Worm (Caenorhabditis elegans) whole organism, midembryonic: ENCODE data around the gene lido-18.

ENCODE experiments used
- T22C8.4 ChIP-seq: fragments of 200-800 bp; sonication (Bioruptor generic); IDR thresholded peaks from 2 replicates; pipeline ENCODE4 v1.3.6; 2022; ENCODE audit warnings: missing genetic modification characterization, missing compliant biosample characterization
- cog-1 ChIP-seq: sonication (generic microtip); optimal IDR thresholded peaks from 2 replicates; lab custom pipeline; 2016; ENCODE audit warnings: missing genetic modification characterization, missing compliant biosample characterization
- flt-1 ChIP-seq: fragments of 200-800 bp; sonication (Bioruptor generic); IDR thresholded peaks from 2 replicates; pipeline ENCODE4 v1.3.6; 2022; ENCODE audit warnings: missing genetic modification characterization, missing compliant biosample characterization
- klf-2 ChIP-seq: fragments of 200-800 bp; sonication (Bioruptor generic); conservative IDR thresholded peaks from 2 replicates; pipeline ENCODE4 v1.3.6; 2022; ENCODE audit warnings: missing genetic modification reagents, missing genetic modification characterization, missing compliant biosample characterization
- med-1 ChIP-seq: sonication (generic microtip); optimal IDR thresholded peaks from 2 replicates; lab custom pipeline; 2017; ENCODE audit warnings: missing genetic modification characterization, mild to moderate bottlenecking, missing compliant biosample characterization, antibody characterized with exemption, missing genetic modification reagents; ENCODE audit not compliant: insufficient read depth
- ref-1 ChIP-seq: fragments of 200-800 bp; sonication (Bioruptor generic); conservative IDR thresholded peaks from 2 replicates; pipeline ENCODE4 v1.3.6; 2022; ENCODE audit warnings: missing genetic modification reagents, missing genetic modification characterization, missing compliant biosample characterization
- tab-1 ChIP-seq: fragments of 200-800 bp; sonication (Bioruptor generic); IDR thresholded peaks from 2 replicates; pipeline ENCODE4 v1.3.6; 2022; ENCODE audit warnings: missing genetic modification characterization, missing compliant biosample characterization
- ztf-23 ChIP-seq: fragments of 200-800 bp; sonication (Bioruptor generic); IDR thresholded peaks from 2 replicates; pipeline ENCODE4 v1.3.6; 2022; ENCODE audit warnings: missing genetic modification reagents, missing genetic modification characterization, missing compliant biosample characterization
- ztf-29 ChIP-seq: fragments of 200-800 bp; sonication (Bioruptor generic); IDR thresholded peaks from 2 replicates; pipeline ENCODE4 v1.3.6; 2022; ENCODE audit warnings: missing genetic modification reagents, missing genetic modification characterization, missing compliant biosample characterization

lido-18 gene

ce11 chrIII:7711908-7712359 is 49.9 kb downstream of the lido-18 start, which contains the start of gene C03B8.3:
C03B8.3 (plus strand) TSS chrIII:7712309.
- TF ChIP-seq ztf-29 (GFP tag; lab: Robert Waterston, UW) (no peak), med-1 (no peak), ref-1 (GFP tag; lab: Robert Waterston, UW) (no peak), flt-1 (GFP tag; lab: Robert Waterston, UW) (no peak), cog-1 (tag; lab: Kevin White, UChicago) (no peak), klf-2 (no peak), T22C8.4 (no peak), ztf-23 (GFP tag; lab: Robert Waterston, UW) (no peak), tab-1 (GFP tag; lab: Robert Waterston, UW) (no peak)

ce11 chrIII:7716550-7716949 is 54.5 kb downstream of the lido-18 start:
- TF ChIP-seq flt-1 (GFP tag; lab: Robert Waterston, UW) (no peak), med-1 (no peak), cog-1 (tag; lab: Kevin White, UChicago) (no peak), ztf-23 (GFP tag; lab: Robert Waterston, UW) (no peak), ref-1 (GFP tag; lab: Robert Waterston, UW) (no peak), ztf-29 (GFP tag; lab: Robert Waterston, UW) (no peak), klf-2 (no peak), T22C8.4 (no peak), tab-1 (GFP tag; lab: Robert Waterston, UW) (no peak)
